Worm (Caenorhabditis elegans) whole organism, L3 larva: ENCODE results near the gene try-3.
A peak's percentile ranks its signal among the peaks of the same experiment; 100 is the strongest.

ENCODE experiments used
- R02D3.7 ChIP-seq: fragments of 150-350 bp; optimal IDR thresholded peaks from 2 replicates; lab custom pipeline; 2014; ENCODE audit warnings: missing biosample characterization, missing genetic modification characterization
- ZK546.5 ChIP-seq: sonication (generic microtip); optimal IDR thresholded peaks from 2 replicates; lab custom pipeline; 2017; ENCODE audit warnings: missing biosample characterization, missing genetic modification characterization
- aly-2 ChIP-seq: fragments of 150-350 bp; optimal IDR thresholded peaks from 2 replicates; lab custom pipeline; 2014; ENCODE audit warnings: missing biosample characterization, missing genetic modification characterization
- ama-1 ChIP-seq: fragments of 150-350 bp; optimal IDR thresholded peaks from 2 replicates; lab custom pipeline; 2018
- ceh-16 ChIP-seq: sonication (generic microtip); optimal IDR thresholded peaks from 2 replicates; lab custom pipeline; 2017; ENCODE audit warnings: missing biosample characterization, missing genetic modification characterization
- ceh-28 ChIP-seq: fragments of 150-350 bp; optimal IDR thresholded peaks from 2 replicates; lab custom pipeline; 2014; ENCODE audit warnings: missing biosample characterization, missing genetic modification reagents, missing genetic modification characterization
- ceh-82 ChIP-seq: fragments of 150-350 bp; optimal IDR thresholded peaks from 2 replicates; lab custom pipeline; 2014; ENCODE audit warnings: missing biosample characterization, missing genetic modification characterization
- ceh-9 ChIP-seq: sonication (generic microtip); optimal IDR thresholded peaks from 2 replicates; lab custom pipeline; 2018; ENCODE audit warnings: missing biosample characterization, missing genetic modification characterization
- daf-12 ChIP-seq: fragments of 150-350 bp; optimal IDR thresholded peaks from 2 replicates; lab custom pipeline; 2014; ENCODE audit warnings: missing biosample characterization, missing genetic modification reagents, missing genetic modification characterization
- egl-5 ChIP-seq: fragments of 150-350 bp; optimal IDR thresholded peaks from 2 replicates; lab custom pipeline; 2017; ENCODE audit warnings: missing biosample characterization, missing genetic modification reagents, missing genetic modification characterization, inconsistent platforms
- elt-1 ChIP-seq: fragments of 150-350 bp; optimal IDR thresholded peaks from 2 replicates; lab custom pipeline; 2014; ENCODE audit warnings: missing biosample characterization, missing genetic modification characterization
- elt-2 ChIP-seq: sonication (generic microtip); optimal IDR thresholded peaks from 2 replicates; lab custom pipeline; 2016; ENCODE audit warnings: missing genetic modification reagents, mild to moderate bottlenecking, missing genetic modification characterization, missing compliant biosample characterization
- elt-3 ChIP-seq, 3 experiments: fragments of 150-350 bp in 1 of 3; sonication (generic microtip) in 2 of 3; optimal IDR thresholded peaks; 2 replicates in 2 of 3; 4 replicates in 1 of 3; lab custom pipeline; 2014 to 2017; ENCODE audit warnings: missing biosample characterization in 3 of 3, missing genetic modification characterization in 3 of 3
- eor-1 ChIP-seq, 2 experiments: fragments of 150-350 bp; optimal IDR thresholded peaks; 2 replicates each; lab custom pipeline; 2014 to 2018; ENCODE audit warnings: missing biosample characterization in 2 of 2, missing genetic modification characterization in 2 of 2
- fkh-10 ChIP-seq: sonication (generic microtip); optimal IDR thresholded peaks from 2 replicates; lab custom pipeline; 2017; ENCODE audit warnings: missing biosample characterization, missing genetic modification reagents, missing genetic modification characterization
- fkh-2 ChIP-seq: fragments of 150-350 bp; optimal IDR thresholded peaks from 2 replicates; lab custom pipeline; 2014; ENCODE audit warnings: missing biosample characterization, missing genetic modification reagents, missing genetic modification characterization
- fos-1 ChIP-seq: fragments of 150-350 bp; optimal IDR thresholded peaks from 2 replicates; lab custom pipeline; 2014; ENCODE audit warnings: missing biosample characterization, missing genetic modification characterization
- hmg-11 ChIP-seq: sonication (generic microtip); optimal IDR thresholded peaks from 2 replicates; lab custom pipeline; 2016; ENCODE audit warnings: missing genetic modification characterization, missing compliant biosample characterization
- lin-15B ChIP-seq: fragments of 150-350 bp; optimal IDR thresholded peaks from 2 replicates; lab custom pipeline; 2014; ENCODE audit warnings: missing biosample characterization, missing genetic modification characterization
- lin-39 ChIP-seq: fragments of 150-350 bp; optimal IDR thresholded peaks from 2 replicates; lab custom pipeline; 2018; ENCODE audit warnings: missing biosample characterization, missing genetic modification reagents, missing genetic modification characterization
- nfya-1 ChIP-seq: sonication (generic microtip); optimal IDR thresholded peaks from 2 replicates; lab custom pipeline; 2017; ENCODE audit warnings: missing genetic modification characterization, mild to moderate bottlenecking, missing compliant biosample characterization, antibody characterized with exemption, moderate library complexity; ENCODE audit not compliant: insufficient read depth
- nhr-11 ChIP-seq: fragments of 150-350 bp; optimal IDR thresholded peaks from 2 replicates; lab custom pipeline; 2014; ENCODE audit warnings: missing biosample characterization, missing genetic modification characterization
- nhr-12 ChIP-seq: fragments of 150-350 bp; optimal IDR thresholded peaks from 2 replicates; lab custom pipeline; 2014; ENCODE audit warnings: missing biosample characterization, missing genetic modification characterization
- nhr-237 ChIP-seq: fragments of 150-350 bp; optimal IDR thresholded peaks from 2 replicates; lab custom pipeline; 2014; ENCODE audit warnings: missing biosample characterization, missing genetic modification characterization
- nhr-25 ChIP-seq: sonication (generic microtip); optimal IDR thresholded peaks from 2 replicates; lab custom pipeline; 2017; ENCODE audit warnings: missing biosample characterization, missing genetic modification characterization
- nhr-67 ChIP-seq: fragments of 150-350 bp; optimal IDR thresholded peaks from 2 replicates; lab custom pipeline; 2014; ENCODE audit warnings: missing biosample characterization, missing genetic modification characterization
- nhr-77 ChIP-seq: fragments of 150-350 bp; optimal IDR thresholded peaks from 2 replicates; lab custom pipeline; 2014; ENCODE audit warnings: missing biosample characterization, missing genetic modification characterization
- pha-4 ChIP-seq: fragments of 150-350 bp; optimal IDR thresholded peaks from 2 replicates; lab custom pipeline; 2014; ENCODE audit warnings: missing biosample characterization, missing genetic modification reagents, missing genetic modification characterization
- pqm-1 ChIP-seq: fragments of 150-350 bp; optimal IDR thresholded peaks from 2 replicates; lab custom pipeline; 2017; ENCODE audit warnings: missing biosample characterization, missing genetic modification characterization, inconsistent platforms
- sea-2 ChIP-seq: fragments of 150-350 bp; sonication (generic microtip); optimal IDR thresholded peaks from 4 replicates; lab custom pipeline; 2014; ENCODE audit warnings: missing biosample characterization, missing genetic modification reagents, missing genetic modification characterization
- tbx-2 ChIP-seq: sonication (generic microtip); optimal IDR thresholded peaks from 2 replicates; lab custom pipeline; 2016; ENCODE audit warnings: mild to moderate bottlenecking, missing genetic modification characterization, missing compliant biosample characterization
- unc-39 ChIP-seq: sonication (generic microtip); optimal IDR thresholded peaks from 4 replicates; lab custom pipeline; 2017; ENCODE audit warnings: missing biosample characterization, missing genetic modification characterization
- zag-1 ChIP-seq: fragments of 150-350 bp; optimal IDR thresholded peaks from 2 replicates; lab custom pipeline; 2014; ENCODE audit warnings: missing biosample characterization, missing genetic modification characterization
- ztf-11 ChIP-seq: fragments of 150-350 bp; optimal IDR thresholded peaks from 2 replicates; lab custom pipeline; 2014; ENCODE audit warnings: missing biosample characterization, missing genetic modification characterization

Gene try-3

DNA sequence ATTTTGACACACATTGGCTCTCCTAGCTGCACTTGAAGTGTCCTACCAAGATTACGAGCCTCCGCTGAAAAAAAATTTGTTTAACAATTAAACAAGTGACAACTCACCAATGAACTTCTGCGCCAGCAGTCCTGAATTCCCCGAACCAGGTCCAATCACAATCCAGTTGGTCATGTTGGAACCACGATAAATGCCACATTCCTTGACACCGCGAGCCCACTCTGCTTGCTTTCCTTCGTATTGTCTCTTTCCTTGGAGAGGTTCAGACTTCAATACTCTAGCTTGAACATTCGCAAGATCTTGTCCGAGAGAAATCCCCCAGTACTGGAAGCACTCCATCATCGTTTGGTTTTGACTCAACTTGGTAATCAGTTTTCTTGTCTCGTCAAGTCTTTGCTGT lies 28.8 kb upstream of the try-3 start:
- TF ChIP-seq nhr-237 (tag; lab: Kevin White, UChicago): no peak
- TF ChIP-seq, all 47 proteins: peak for 0

DNA sequence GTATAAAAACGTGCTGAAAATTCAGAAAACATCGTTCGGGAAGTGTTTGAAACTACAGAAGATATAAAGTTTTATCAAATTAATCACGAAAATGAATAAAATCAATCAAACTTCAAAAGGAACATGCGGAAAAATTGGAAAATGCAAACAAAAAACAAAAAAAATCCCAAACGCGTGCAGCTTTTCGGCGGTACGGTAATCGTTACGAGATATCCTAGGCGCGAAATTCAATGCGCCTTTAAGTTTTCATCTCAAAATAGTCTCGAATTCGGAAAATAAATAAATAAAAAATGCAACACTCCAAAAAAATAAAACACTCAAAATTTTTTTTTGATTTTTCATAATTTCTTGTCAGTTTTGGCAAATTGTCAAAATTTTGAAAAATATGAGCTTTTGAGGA lies 27.1 kb upstream of the try-3 start:
- TF ChIP-seq ceh-9 (tag; lab: Kevin White, UChicago) (no peak), nhr-67 (tag; lab: Kevin White, UChicago) (no peak), nhr-237 (tag; lab: Kevin White, UChicago) (no peak), ZK546.5 (tag; lab: Kevin White, UChicago) (no peak), lin-15B (tag; lab: Kevin White, UChicago) (no peak), zag-1 (no peak), ceh-82 (tag; lab: Kevin White, UChicago) (no peak), daf-12 (no peak), pha-4 (tag; lab: Kevin White, UChicago) (no peak), fkh-2 (tag; lab: Kevin White, UChicago) (no peak), eor-1 (tag; optimal IDR thresholded peaks at IDR 0.05; lab: Kevin White, UChicago) (no peak), fos-1 (tag; lab: Kevin White, UChicago) (no peak), ceh-16 (tag; lab: Kevin White, UChicago) (no peak), ama-1 (lab: Kevin White, UChicago) (no peak)

DNA sequence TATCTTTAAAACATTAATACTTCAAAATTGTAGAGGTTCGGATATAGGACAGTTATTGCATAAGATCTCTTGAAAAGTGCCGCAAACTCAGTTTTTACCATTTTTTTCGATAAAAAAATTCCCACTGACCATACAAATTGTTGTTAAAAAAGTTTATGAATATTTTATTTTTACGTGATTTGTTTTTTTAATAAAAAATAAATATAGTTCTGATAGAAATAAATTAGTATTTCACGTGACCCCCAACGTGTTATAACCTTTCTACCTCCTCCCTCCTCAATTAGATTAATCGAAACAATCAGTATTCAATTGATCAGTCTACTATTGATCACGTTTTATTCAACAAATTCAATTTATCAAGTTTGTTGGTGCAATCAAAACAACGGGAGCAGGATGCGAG lies 25.5 kb upstream of the try-3 start, which contains the start of gene C01G5.4:
Gene C01G5.4 (plus strand): TSS at position 301 of the 400 bp plus-strand sequence.
- TF ChIP-seq nhr-237 (tag; lab: Kevin White, UChicago) (no peak), sea-2 (GFP tag; lab: Kevin White, UChicago) (no peak), egl-5 (tag; lab: Kevin White, UChicago) (no peak), fos-1 (tag; lab: Kevin White, UChicago) (no peak), zag-1 (no peak), nfya-1 (no peak)
- TF ChIP-seq, all 47 proteins: peak for 0

DNA sequence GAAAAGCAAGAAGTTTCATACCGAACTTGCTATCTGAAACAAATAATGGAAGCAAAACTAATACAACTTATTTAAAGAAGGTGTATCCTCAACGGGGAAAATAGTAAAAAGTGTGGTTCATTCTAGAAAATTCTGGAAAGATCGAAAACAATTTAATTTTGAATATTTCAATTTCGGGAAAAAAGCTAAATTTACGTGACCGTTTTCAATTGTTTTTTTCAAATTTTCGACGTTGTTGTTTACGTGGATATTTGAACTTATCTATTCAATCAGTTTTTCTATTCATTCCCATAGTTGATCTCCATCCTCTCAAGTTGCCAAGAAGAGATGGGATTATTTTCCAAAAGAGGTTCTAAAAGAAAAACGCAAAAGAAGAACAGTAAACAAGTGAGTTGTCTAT lies 21.0 kb upstream of the try-3 start, which contains the start of gene C01G5.3:
Gene C01G5.3 (plus strand): TSS at position 301 of the 400 bp plus-strand sequence.
- no peak for TF ChIP-seq ztf-11 (tag; lab: Kevin White, UChicago)
- TF ChIP-seq nhr-12 (tag; lab: Kevin White, UChicago): no peak
- no peak for TF ChIP-seq ZK546.5 (tag; lab: Kevin White, UChicago)
- no peak for TF ChIP-seq sea-2 (GFP tag; lab: Kevin White, UChicago)
- TF ChIP-seq R02D3.7 (tag; lab: Kevin White, UChicago): no peak
- TF ChIP-seq nhr-77 (tag; lab: Kevin White, UChicago): no peak
- no peak for TF ChIP-seq lin-39 (tag; lab: Kevin White, UChicago)
- no peak for TF ChIP-seq daf-12
- TF ChIP-seq aly-2 (tag; lab: Kevin White, UChicago): no peak
- no peak for TF ChIP-seq hmg-11 (tag; lab: Kevin White, UChicago)
- no peak for TF ChIP-seq tbx-2 (tag; lab: Kevin White, UChicago)
- no peak for TF ChIP-seq elt-1 (tag; lab: Kevin White, UChicago)

DNA sequence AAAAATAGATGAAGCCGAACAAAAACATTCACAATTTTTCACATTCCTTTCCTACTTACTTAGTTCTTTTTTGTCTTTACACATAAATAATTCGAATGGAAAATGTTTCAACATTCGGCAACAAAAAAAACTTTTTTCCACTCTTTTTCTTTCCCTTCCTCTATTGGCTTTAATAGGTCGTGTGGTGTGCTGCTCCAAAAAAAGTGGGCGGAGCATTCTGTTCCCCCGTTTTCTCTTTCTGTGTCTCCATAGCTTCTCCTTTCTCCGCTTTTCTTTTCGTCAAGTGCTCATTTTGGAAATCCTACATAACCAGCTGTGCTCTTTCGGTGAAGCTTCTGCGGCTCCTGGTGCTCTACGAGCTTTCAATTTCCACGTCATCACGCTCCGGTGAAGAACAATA lies 15.5 kb upstream of the try-3 start, which contains the start of gene C01G5.25:
Gene C01G5.25 (plus strand): TSS at position 250 of the 400 bp plus-strand sequence.
- no peak for TF ChIP-seq elt-3 (tag; optimal IDR thresholded peaks at IDR 0.05; lab: Kevin White, UChicago)
- peak; percentile 51 for TF ChIP-seq lin-39 (tag; lab: Kevin White, UChicago)
- no peak for TF ChIP-seq elt-1 (tag; lab: Kevin White, UChicago)
- TF ChIP-seq lin-15B (tag; lab: Kevin White, UChicago): no peak
- no peak for TF ChIP-seq egl-5 (tag; lab: Kevin White, UChicago)

DNA sequence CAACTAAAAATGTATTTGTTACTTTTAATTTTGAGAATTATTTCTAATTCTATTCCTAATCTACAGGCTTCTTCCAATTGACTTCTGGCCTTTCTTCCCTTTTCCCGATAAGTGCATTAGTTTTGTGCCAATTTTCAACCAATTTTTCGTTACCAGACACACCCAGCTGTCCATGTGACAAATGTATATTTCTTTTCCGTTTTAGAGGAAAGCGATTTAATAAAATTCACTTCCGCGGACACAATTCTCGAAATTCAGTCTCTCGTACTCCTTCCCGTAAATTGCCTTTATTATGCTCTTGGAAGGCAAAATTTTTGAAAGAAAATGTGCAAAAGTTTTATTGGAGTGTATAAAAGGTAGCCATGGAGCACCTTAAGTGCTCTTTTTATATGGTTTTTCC lies 14.0 kb upstream of the try-3 start:
- no peak for TF ChIP-seq unc-39
- no peak for TF ChIP-seq elt-3 (tag; optimal IDR thresholded peaks at IDR 0.05; lab: Kevin White, UChicago)
- TF ChIP-seq lin-39 (tag; lab: Kevin White, UChicago): no peak
- TF ChIP-seq nhr-11: no peak

DNA sequence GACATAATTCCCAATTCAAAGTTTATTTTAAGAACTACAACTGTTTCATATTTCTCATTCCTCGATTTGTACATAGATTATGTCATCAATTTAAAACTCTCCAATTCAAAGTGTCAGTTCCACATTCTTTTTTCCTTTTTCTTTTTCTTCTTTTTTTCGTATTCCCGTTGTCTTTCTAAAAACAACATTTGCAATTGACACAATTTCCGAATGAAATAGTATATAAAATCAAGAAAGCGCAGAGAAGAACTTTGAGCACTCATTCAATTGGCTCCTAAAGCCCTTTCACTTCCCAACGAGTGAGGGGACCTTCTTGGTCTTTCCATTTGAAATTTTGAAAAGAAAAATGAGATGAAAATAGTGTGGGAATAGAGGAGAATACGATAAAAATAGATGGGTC lies 9.6 kb upstream of the try-3 start:
- no peak for TF ChIP-seq elt-2
- no peak for TF ChIP-seq nfya-1
- no peak for TF ChIP-seq fos-1 (tag; lab: Kevin White, UChicago)
- no peak for TF ChIP-seq ceh-16 (tag; lab: Kevin White, UChicago)
- TF ChIP-seq nhr-77 (tag; lab: Kevin White, UChicago): no peak
- no peak for TF ChIP-seq ceh-28 (tag; lab: Kevin White, UChicago)
- no peak for TF ChIP-seq nhr-67 (tag; lab: Kevin White, UChicago)
- TF ChIP-seq R02D3.7 (tag; lab: Kevin White, UChicago): no peak
- TF ChIP-seq fkh-2 (tag; lab: Kevin White, UChicago): no peak
- no peak for TF ChIP-seq pqm-1 (tag; lab: Kevin White, UChicago)
- no peak for TF ChIP-seq nhr-25 (tag; lab: Kevin White, UChicago)
- no peak for TF ChIP-seq fkh-10 (GFP tag; lab: Kevin White, UChicago)
